Worm (Caenorhabditis elegans) whole organism, late embryonic: ENCODE results near the gene Y39A1A.21.

Source experiments
- C08G9.2 ChIP-seq: sonication (generic microtip); optimal IDR thresholded peaks from 2 replicates; lab custom pipeline; 2016; ENCODE audit warnings: mild to moderate bottlenecking, missing genetic modification characterization, moderate library complexity, missing compliant biosample characterization
- C38D4.7 ChIP-seq: fragments of 200-800 bp; sonication (Bioruptor generic); optimal IDR thresholded peaks from 2 replicates; lab custom pipeline; 2018; ENCODE audit warnings: mild to moderate bottlenecking, missing genetic modification characterization, moderate library complexity, missing compliant biosample characterization
- F13H6.1 ChIP-seq: sonication (generic microtip); optimal IDR thresholded peaks from 2 replicates; lab custom pipeline; 2016; ENCODE audit warnings: missing genetic modification characterization, missing compliant biosample characterization
- K02D7.2 ChIP-seq: sonication (generic microtip); optimal IDR thresholded peaks from 2 replicates; lab custom pipeline; 2017; ENCODE audit warnings: mild to moderate bottlenecking, missing genetic modification characterization, missing compliant biosample characterization
- K09A11.1 ChIP-seq: sonication (generic microtip); optimal IDR thresholded peaks from 2 replicates; lab custom pipeline; 2017; ENCODE audit warnings: antibody characterized with exemption, mild to moderate bottlenecking, missing genetic modification characterization, missing compliant biosample characterization; ENCODE audit not compliant: insufficient read depth
- T23F11.4 ChIP-seq: fragments of 200-800 bp; sonication (Bioruptor generic); optimal IDR thresholded peaks from 2 replicates; lab custom pipeline; 2018; ENCODE audit warnings: mild to moderate bottlenecking, missing genetic modification characterization, missing compliant biosample characterization
- Y22D7AL.16 ChIP-seq: sonication (generic microtip); optimal IDR thresholded peaks from 2 replicates; lab custom pipeline; 2016; ENCODE audit warnings: missing genetic modification characterization, missing compliant biosample characterization
- ama-1 ChIP-seq: fragments of 150-350 bp; optimal IDR thresholded peaks from 2 replicates; lab custom pipeline; 2014
- ceh-19 ChIP-seq: fragments of 200-800 bp; sonication (Bioruptor generic); optimal IDR thresholded peaks from 2 replicates; lab custom pipeline; 2018; ENCODE audit warnings: mild to moderate bottlenecking, missing genetic modification characterization, missing compliant biosample characterization
- ceh-24 ChIP-seq: sonication (generic microtip); optimal IDR thresholded peaks from 2 replicates; lab custom pipeline; 2016; ENCODE audit warnings: mild to moderate bottlenecking, missing genetic modification characterization, missing compliant biosample characterization
- ceh-45 ChIP-seq: fragments of 200-800 bp; sonication (Bioruptor generic); IDR thresholded peaks from 2 replicates; pipeline ENCODE4 v1.3.6; 2022; ENCODE audit warnings: missing genetic modification reagents, missing genetic modification characterization, missing compliant biosample characterization
- ceh-6 ChIP-seq: fragments of 200-800 bp; sonication (Bioruptor generic); optimal IDR thresholded peaks from 2 replicates; lab custom pipeline; 2018; ENCODE audit warnings: mild to moderate bottlenecking, missing genetic modification characterization, missing compliant biosample characterization
- ceh-9 ChIP-seq: sonication (generic microtip); optimal IDR thresholded peaks from 2 replicates; lab custom pipeline; 2016; ENCODE audit warnings: mild to moderate bottlenecking, missing genetic modification characterization, inconsistent platforms, missing compliant biosample characterization
- che-1 ChIP-seq: sonication (generic microtip); optimal IDR thresholded peaks from 2 replicates; lab custom pipeline; 2016; ENCODE audit warnings: mild to moderate bottlenecking, missing genetic modification characterization, missing compliant biosample characterization
- dmd-4 ChIP-seq: sonication (generic microtip); optimal IDR thresholded peaks from 2 replicates; lab custom pipeline; 2016; ENCODE audit warnings: borderline replicate concordance, missing genetic modification characterization, missing compliant biosample characterization
- elt-2 ChIP-seq: sonication (generic microtip); optimal IDR thresholded peaks from 2 replicates; lab custom pipeline; 2016; ENCODE audit warnings: missing genetic modification reagents, missing genetic modification characterization, missing compliant biosample characterization
- elt-4 ChIP-seq: sonication (generic microtip); optimal IDR thresholded peaks from 2 replicates; lab custom pipeline; 2016; ENCODE audit warnings: missing genetic modification characterization, missing compliant biosample characterization
- eyg-1 ChIP-seq: sonication (generic microtip); optimal IDR thresholded peaks from 2 replicates; lab custom pipeline; 2016; ENCODE audit warnings: missing genotype, missing genetic modification characterization, missing compliant biosample characterization
- fkh-6 ChIP-seq: sonication (generic microtip); optimal IDR thresholded peaks from 2 replicates; lab custom pipeline; 2016; ENCODE audit warnings: missing genetic modification characterization, missing compliant biosample characterization
- gmeb-2 ChIP-seq: sonication (generic microtip); optimal IDR thresholded peaks from 2 replicates; lab custom pipeline; 2016; ENCODE audit warnings: missing genetic modification characterization, inconsistent platforms, missing compliant biosample characterization
- hlh-30 ChIP-seq: sonication (generic microtip); optimal IDR thresholded peaks from 2 replicates; lab custom pipeline; 2017; ENCODE audit warnings: antibody characterized with exemption, missing genetic modification characterization, missing compliant biosample characterization; ENCODE audit not compliant: insufficient read depth
- hlh-6 ChIP-seq: sonication (generic microtip); optimal IDR thresholded peaks from 2 replicates; lab custom pipeline; 2016; ENCODE audit warnings: missing genotype, missing genetic modification characterization, missing compliant biosample characterization
- lim-6 ChIP-seq: sonication (generic microtip); optimal IDR thresholded peaks from 2 replicates; lab custom pipeline; 2016; ENCODE audit warnings: missing genetic modification characterization, missing compliant biosample characterization
- mec-3 ChIP-seq: sonication (generic microtip); optimal IDR thresholded peaks from 2 replicates; lab custom pipeline; 2016; ENCODE audit warnings: borderline replicate concordance, missing genetic modification characterization, missing compliant biosample characterization
- nfya-1 ChIP-seq: sonication (generic microtip); optimal IDR thresholded peaks from 2 replicates; lab custom pipeline; 2017; ENCODE audit warnings: missing genetic modification characterization, mild to moderate bottlenecking, missing compliant biosample characterization, antibody characterized with exemption, moderate library complexity
- npax-4 ChIP-seq: sonication (generic microtip); optimal IDR thresholded peaks from 2 replicates; lab custom pipeline; 2016; ENCODE audit warnings: missing genetic modification characterization, missing compliant biosample characterization
- odd-2 ChIP-seq: sonication (generic microtip); optimal IDR thresholded peaks from 2 replicates; lab custom pipeline; 2017; ENCODE audit warnings: antibody characterized with exemption, mild to moderate bottlenecking, missing genetic modification characterization, missing compliant biosample characterization
- pax-1 ChIP-seq: fragments of 150-350 bp; optimal IDR thresholded peaks from 2 replicates; lab custom pipeline; 2014; ENCODE audit warnings: missing biosample characterization, missing genetic modification characterization
- pha-2 ChIP-seq: sonication (generic microtip); optimal IDR thresholded peaks from 2 replicates; lab custom pipeline; 2017; ENCODE audit warnings: mild to moderate bottlenecking, missing genetic modification characterization, missing compliant biosample characterization
- pha-4 ChIP-seq: fragments of 150-350 bp; optimal IDR thresholded peaks from 2 replicates; lab custom pipeline; 2018; ENCODE audit warnings: missing biosample characterization, missing genetic modification reagents, missing genetic modification characterization
- rnt-1 ChIP-seq: sonication (generic microtip); optimal IDR thresholded peaks from 2 replicates; lab custom pipeline; 2016; ENCODE audit warnings: missing genetic modification characterization, missing compliant biosample characterization
- sox-4 ChIP-seq: sonication (generic microtip); optimal IDR thresholded peaks from 2 replicates; lab custom pipeline; 2017; ENCODE audit warnings: mild to moderate bottlenecking, missing genetic modification characterization, inconsistent platforms, missing compliant biosample characterization
- syd-9 ChIP-seq: sonication (generic microtip); optimal IDR thresholded peaks from 2 replicates; lab custom pipeline; 2016; ENCODE audit warnings: mild to moderate bottlenecking, missing genetic modification characterization, moderate library complexity, missing compliant biosample characterization
- tbx-2 ChIP-seq: sonication (generic microtip); optimal IDR thresholded peaks from 2 replicates; lab custom pipeline; 2016; ENCODE audit warnings: missing genetic modification characterization, missing compliant biosample characterization
- tbx-7 ChIP-seq: sonication (generic microtip); optimal IDR thresholded peaks from 2 replicates; lab custom pipeline; 2016; ENCODE audit warnings: missing genotype, missing genetic modification characterization, missing compliant biosample characterization
- ttx-3 ChIP-seq: sonication (generic microtip); optimal IDR thresholded peaks from 2 replicates; lab custom pipeline; 2016; ENCODE audit warnings: missing genetic modification reagents, missing genetic modification characterization, missing compliant biosample characterization
- unc-42 ChIP-seq: sonication (generic microtip); optimal IDR thresholded peaks from 2 replicates; lab custom pipeline; 2016; ENCODE audit warnings: missing genotype, missing genetic modification characterization, missing compliant biosample characterization
- unc-86 ChIP-seq: sonication (generic microtip); optimal IDR thresholded peaks from 2 replicates; lab custom pipeline; 2016; ENCODE audit warnings: missing genetic modification characterization, missing compliant biosample characterization
- zip-5 ChIP-seq: sonication (generic microtip); optimal IDR thresholded peaks from 2 replicates; lab custom pipeline; 2016; ENCODE audit warnings: missing genetic modification characterization, missing compliant biosample characterization
- ztf-16 ChIP-seq: sonication (generic microtip); optimal IDR thresholded peaks from 2 replicates; lab custom pipeline; 2017; ENCODE audit warnings: missing genetic modification characterization, missing compliant biosample characterization

The Y39A1A.21 gene

ce11 chrIII:10711192-10711673 lies 4.4 kb upstream of the Y39A1A.21 start, which contains the start of gene W09D10.5:
W09D10.5 (minus strand) TSS chrIII:10711536.
- no peak for TF ChIP-seq nfya-1 (tag; lab: Kevin White, UChicago)
- no peak for TF ChIP-seq ceh-45
- no peak for TF ChIP-seq che-1
- TF ChIP-seq K02D7.2 (tag; lab: Kevin White, UChicago): no peak
- TF ChIP-seq hlh-6 (tag; lab: Kevin White, UChicago): no peak
- TF ChIP-seq rnt-1: no peak
- TF ChIP-seq K09A11.1 (tag; lab: Kevin White, UChicago): no peak
- TF ChIP-seq F13H6.1 (tag; lab: Kevin White, UChicago): no peak
- TF ChIP-seq ceh-6: no peak
- TF ChIP-seq ama-1 (lab: Kevin White, UChicago): no peak
- no peak for TF ChIP-seq ceh-24 (tag; lab: Kevin White, UChicago)
- TF ChIP-seq dmd-4 (tag; lab: Kevin White, UChicago): no peak
- no peak for TF ChIP-seq sox-4 (tag; lab: Kevin White, UChicago)
- no peak for TF ChIP-seq ztf-16 (tag; lab: Kevin White, UChicago)
- no peak for TF ChIP-seq tbx-2 (tag; lab: Kevin White, UChicago)
- no peak for TF ChIP-seq ceh-9 (tag; lab: Kevin White, UChicago)
- TF ChIP-seq hlh-30: no peak
- TF ChIP-seq ceh-19 (GFP tag; lab: Kevin White, UChicago): no peak
- TF ChIP-seq zip-5 (tag; lab: Kevin White, UChicago): no peak
- no peak for TF ChIP-seq C38D4.7
- TF ChIP-seq, all 69 proteins: peak for 0

ce11 chrIII:10709676-10710075 lies 2.9 kb upstream of the Y39A1A.21 start:
- no peak for TF ChIP-seq ceh-24 (tag; lab: Kevin White, UChicago)
- TF ChIP-seq, all 69 proteins: peak for 0

- TF ChIP-seq pax-1 (tag; lab: Kevin White, UChicago): no peak
- no peak for TF ChIP-seq gmeb-2 (tag; lab: Kevin White, UChicago)
- no peak for TF ChIP-seq pha-2 (tag; lab: Kevin White, UChicago)
- no peak for TF ChIP-seq zip-5 (tag; lab: Kevin White, UChicago)
- TF ChIP-seq unc-42 (tag; lab: Kevin White, UChicago): no peak
- TF ChIP-seq elt-4: no peak
- TF ChIP-seq elt-2 (tag; lab: Kevin White, UChicago): no peak
- TF ChIP-seq odd-2 (tag; lab: Kevin White, UChicago): no peak
- TF ChIP-seq eyg-1 (tag; lab: Kevin White, UChicago): no peak
- TF ChIP-seq ttx-3 (tag; lab: Kevin White, UChicago): no peak
- TF ChIP-seq K09A11.1 (tag; lab: Kevin White, UChicago): no peak
- TF ChIP-seq C08G9.2: no peak
- TF ChIP-seq Y22D7AL.16 (tag; lab: Kevin White, UChicago): no peak
- TF ChIP-seq tbx-7 (tag; lab: Kevin White, UChicago): no peak
- TF ChIP-seq T23F11.4 (GFP tag; lab: Kevin White, UChicago): no peak
- TF ChIP-seq che-1: no peak
- TF ChIP-seq, all 69 proteins: peak for 0
Observed at ce11 chrIII:10708484-10708883, 1.7 kb upstream of the Y39A1A.21 start.

- TF ChIP-seq pha-4 (tag; lab: Kevin White, UChicago) (no peak), unc-42 (tag; lab: Kevin White, UChicago) (no peak), ceh-9 (tag; lab: Kevin White, UChicago) (no peak)
Observed at ce11 chrIII:10707461-10707860, 639 bp upstream of the Y39A1A.21 start, which contains the start of gene mrpl-12. mrpl-12 (plus strand) TSS chrIII:10707761.

ce11 chrIII:10706481-10706880 lies 341 bp downstream of the Y39A1A.21 start:
- no peak for TF ChIP-seq lim-6
- no peak for TF ChIP-seq ceh-19 (GFP tag; lab: Kevin White, UChicago)
- TF ChIP-seq ttx-3 (tag; lab: Kevin White, UChicago): no peak
- no peak for TF ChIP-seq unc-86 (tag; lab: Kevin White, UChicago)
- TF ChIP-seq fkh-6 (tag; lab: Kevin White, UChicago): no peak
- TF ChIP-seq npax-4 (tag; lab: Kevin White, UChicago): no peak
- TF ChIP-seq pax-1 (tag; lab: Kevin White, UChicago): no peak
- TF ChIP-seq syd-9 (tag; lab: Kevin White, UChicago): no peak
- no peak for TF ChIP-seq mec-3 (tag; lab: Kevin White, UChicago)
